Fruit fly (Drosophila melanogaster) whole organism, embryonic: Measurements from ENCODE around the gene RpS25.
A peak's percentile ranks its signal among the peaks of the same experiment; 100 is the strongest.

ENCODE experiments used
- Adf1 ChIP-seq: fragments of 200-800 bp; sonication (Bioruptor generic); IDR thresholded peaks from 2 replicates; pipeline ENCODE4 v1.3.6; 2022; ENCODE audit warnings: missing biosample characterization, missing genetic modification characterization
- B-H2 ChIP-seq: fragments of 200-800 bp; sonication (Bioruptor generic); optimal IDR thresholded peaks from 2 replicates; lab custom pipeline; 2018; ENCODE audit warnings: missing biosample characterization, mild to moderate bottlenecking, missing genetic modification characterization
- CG10462 ChIP-seq: fragments of 200-800 bp; sonication (Bioruptor generic); optimal IDR thresholded peaks from 2 replicates; lab custom pipeline; 2016; ENCODE audit warnings: missing biosample characterization, missing genetic modification characterization
- CG10959 ChIP-seq: fragments of 200-800 bp; sonication (Bioruptor generic); IDR thresholded peaks from 2 replicates; pipeline ENCODE4 v1.3.6; 2022; ENCODE audit warnings: missing biosample characterization, missing genetic modification characterization
- CG10979 ChIP-seq: fragments of 200-800 bp; sonication (Bioruptor generic); optimal IDR thresholded peaks from 2 replicates; lab custom pipeline; 2018; ENCODE audit warnings: missing biosample characterization, mild to moderate bottlenecking, missing genetic modification characterization, moderate library complexity
- CG11085 ChIP-seq: fragments of 200-800 bp; sonication (Bioruptor generic); IDR thresholded peaks from 2 replicates; pipeline ENCODE4 v1.3.6; 2022; ENCODE audit warnings: missing biosample characterization, missing genetic modification characterization
- CG12155 ChIP-seq: fragments of 200-800 bp; sonication (Bioruptor generic); optimal IDR thresholded peaks from 3 replicates; lab custom pipeline; 2016; ENCODE audit warnings: missing biosample characterization, missing genetic modification characterization
- CG12659 ChIP-seq: fragments of 200-800 bp; sonication (Bioruptor generic); optimal IDR thresholded peaks from 3 replicates; lab custom pipeline; 2017; ENCODE audit warnings: mild to moderate bottlenecking, missing biosample characterization, missing genetic modification reagents, missing genetic modification characterization
- CG13424 ChIP-seq: fragments of 200-800 bp; sonication (Bioruptor generic); optimal IDR thresholded peaks from 2 replicates; lab custom pipeline; 2019; ENCODE audit warnings: missing biosample characterization, mild to moderate bottlenecking, missing genetic modification characterization, moderate library complexity
- CG15514 ChIP-seq: fragments of 200-800 bp; sonication (Bioruptor generic); optimal IDR thresholded peaks from 3 replicates; lab custom pipeline; 2017; ENCODE audit warnings: missing biosample characterization, missing genetic modification characterization, mild to moderate bottlenecking, moderate library complexity, missing genetic modification reagents
- CG1603 ChIP-seq: fragments of 200-800 bp; sonication (Bioruptor generic); optimal IDR thresholded peaks from 2 replicates; lab custom pipeline; 2019; ENCODE audit warnings: missing biosample characterization, mild to moderate bottlenecking, missing genetic modification characterization, moderate library complexity
- CG17612 ChIP-seq: fragments of 200-800 bp; sonication (Bioruptor generic); IDR thresholded peaks from 2 replicates; pipeline ENCODE4 v1.3.6; 2022; ENCODE audit warnings: missing biosample characterization, missing genetic modification characterization
- CG18619 ChIP-seq: fragments of 200-800 bp; sonication (Bioruptor generic); optimal IDR thresholded peaks from 3 replicates; lab custom pipeline; 2017; ENCODE audit warnings: missing biosample characterization, mild to moderate bottlenecking, missing genetic modification characterization
- CG2712 ChIP-seq: fragments of 200-800 bp; optimal IDR thresholded peaks from 3 replicates; lab custom pipeline; 2019; ENCODE audit warnings: missing biosample characterization, mild to moderate bottlenecking, missing genetic modification characterization, moderate library complexity
- CG31224 ChIP-seq: fragments of 200-800 bp; sonication (Bioruptor generic); IDR thresholded peaks from 2 replicates; pipeline ENCODE4 v1.3.6; 2022; ENCODE audit warnings: missing biosample characterization, missing genetic modification characterization
- CG3995 ChIP-seq: fragments of 200-800 bp; sonication (Bioruptor generic); optimal IDR thresholded peaks from 3 replicates; lab custom pipeline; 2016; ENCODE audit warnings: missing biosample characterization, missing genetic modification characterization
- CG7786 ChIP-seq: fragments of 200-800 bp; sonication (Bioruptor generic); optimal IDR thresholded peaks from 2 replicates; lab custom pipeline; 2016; ENCODE audit warnings: missing biosample characterization, missing genetic modification characterization
- CG8089 ChIP-seq: fragments of 200-800 bp; sonication (Bioruptor generic); optimal IDR thresholded peaks from 3 replicates; lab custom pipeline; 2016; ENCODE audit warnings: missing biosample characterization, missing genetic modification characterization
- CG8281 ChIP-seq: fragments of 200-800 bp; sonication (Bioruptor generic); optimal IDR thresholded peaks from 2 replicates; lab custom pipeline; 2018; ENCODE audit warnings: missing biosample characterization, mild to moderate bottlenecking, missing genetic modification characterization, moderate library complexity
- CG8359 ChIP-seq: fragments of 200-800 bp; sonication (Bioruptor generic); optimal IDR thresholded peaks from 2 replicates; lab custom pipeline; 2017; ENCODE audit warnings: missing biosample characterization, mild to moderate bottlenecking, missing genetic modification characterization, borderline replicate concordance
- CoRest ChIP-seq: fragments of 200-800 bp; sonication (Bioruptor generic); optimal IDR thresholded peaks from 3 replicates; lab custom pipeline; 2018; ENCODE audit warnings: missing biosample characterization, mild to moderate bottlenecking, missing genetic modification characterization, moderate library complexity
- Hr39 ChIP-seq: fragments of >200 bp; optimal IDR thresholded peaks from 2 replicates; lab custom pipeline; 2017
- MESR4 ChIP-seq: fragments of 200-800 bp; sonication (Bioruptor generic); optimal IDR thresholded peaks from 2 replicates; lab custom pipeline; 2018; ENCODE audit warnings: missing biosample characterization, mild to moderate bottlenecking, missing genetic modification characterization, moderate library complexity
- Mad ChIP-seq: fragments of 200-800 bp; sonication (Bioruptor generic); optimal IDR thresholded peaks from 2 replicates; lab custom pipeline; 2016; ENCODE audit warnings: missing biosample characterization, missing genetic modification characterization
- Myb ChIP-seq: fragments of 200-800 bp; sonication (Bioruptor generic); optimal IDR thresholded peaks from 2 replicates; lab custom pipeline; 2016; ENCODE audit warnings: missing biosample characterization, missing genetic modification characterization
- Nf-YB ChIP-seq: fragments of 200-800 bp; sonication (Bioruptor generic); optimal IDR thresholded peaks from 3 replicates; lab custom pipeline; 2019; ENCODE audit warnings: missing biosample characterization, mild to moderate bottlenecking, missing genetic modification characterization, moderate library complexity
- Ravus ChIP-seq: fragments of 200-800 bp; sonication (Bioruptor generic); IDR thresholded peaks from 2 replicates; pipeline ENCODE4 v1.3.6; 2022; ENCODE audit warnings: missing biosample characterization, missing genetic modification characterization
- Sin3A ChIP-seq: fragments of >200 bp; optimal IDR thresholded peaks from 2 replicates; lab custom pipeline; 2018
- TFAM ChIP-seq: fragments of 200-800 bp; sonication (Bioruptor generic); optimal IDR thresholded peaks from 2 replicates; lab custom pipeline; 2017; ENCODE audit warnings: missing biosample characterization, missing genetic modification characterization, inconsistent platforms
- bowl ChIP-seq: fragments of 200-800 bp; sonication (Bioruptor generic); IDR thresholded peaks from 2 replicates; pipeline ENCODE4 v1.3.6; 2022; ENCODE audit warnings: missing biosample characterization, missing genetic modification characterization
- cas ChIP-seq: fragments of 200-800 bp; sonication (Bioruptor generic); IDR thresholded peaks from 2 replicates; pipeline ENCODE4 v1.3.6; 2022; ENCODE audit warnings: missing biosample characterization, missing genetic modification characterization
- cato ChIP-seq: fragments of 200-800 bp; sonication (Bioruptor generic); optimal IDR thresholded peaks from 2 replicates; lab custom pipeline; 2016; ENCODE audit warnings: missing biosample characterization, missing genetic modification characterization, borderline replicate concordance
- chinmo ChIP-seq: fragments of 200-800 bp; sonication (Bioruptor generic); IDR thresholded peaks from 4 replicates; pipeline ENCODE4 v1.3.6; 2022; ENCODE audit warnings: missing biosample characterization, missing genetic modification characterization; ENCODE audit not compliant: partially characterized antibody
- exex ChIP-seq: fragments of 200-800 bp; sonication (Bioruptor generic); optimal IDR thresholded peaks from 4 replicates; lab custom pipeline; 2018; ENCODE audit warnings: missing biosample characterization, mild to moderate bottlenecking, missing genetic modification characterization, moderate library complexity
- fd96Cb ChIP-seq: fragments of 200-800 bp; sonication (Bioruptor generic); optimal IDR thresholded peaks from 2 replicates; lab custom pipeline; 2018; ENCODE audit warnings: missing biosample characterization, mild to moderate bottlenecking, missing genetic modification characterization, moderate library complexity
- fru ChIP-seq: fragments of >200 bp; optimal IDR thresholded peaks from 2 replicates; lab custom pipeline; 2017
- ftz-f1 ChIP-seq: fragments of 200-800 bp; sonication (Bioruptor generic); optimal IDR thresholded peaks from 2 replicates; lab custom pipeline; 2016; ENCODE audit warnings: missing biosample characterization, missing genetic modification characterization
- fu2 ChIP-seq: fragments of 200-800 bp; sonication (Bioruptor generic); optimal IDR thresholded peaks from 2 replicates; lab custom pipeline; 2016; ENCODE audit warnings: missing biosample characterization, missing genetic modification characterization
- gcm ChIP-seq: fragments of 200-800 bp; sonication (Bioruptor generic); optimal IDR thresholded peaks from 2 replicates; lab custom pipeline; 2019; ENCODE audit warnings: missing biosample characterization, mild to moderate bottlenecking, missing genetic modification characterization, moderate library complexity
- grn ChIP-seq: fragments of 200-800 bp; sonication (Bioruptor generic); optimal IDR thresholded peaks from 3 replicates; lab custom pipeline; 2017; ENCODE audit warnings: missing biosample characterization, missing genetic modification characterization
- gsb-n ChIP-seq: fragments of 200-800 bp; sonication (Bioruptor generic); optimal IDR thresholded peaks from 3 replicates; lab custom pipeline; 2018; ENCODE audit warnings: missing biosample characterization, mild to moderate bottlenecking, missing genetic modification characterization
- her ChIP-seq: fragments of 200-800 bp; sonication (Bioruptor generic); optimal IDR thresholded peaks from 2 replicates; lab custom pipeline; 2016; ENCODE audit warnings: missing biosample characterization, missing genetic modification characterization
- jigr1 ChIP-seq: fragments of 200-800 bp; sonication (Bioruptor generic); IDR thresholded peaks from 3 replicates; pipeline ENCODE4 v1.3.6; 2022; ENCODE audit warnings: missing biosample characterization, missing genetic modification characterization
- jing ChIP-seq: fragments of 200-800 bp; sonication (Bioruptor generic); optimal IDR thresholded peaks from 2 replicates; lab custom pipeline; 2018; ENCODE audit warnings: missing biosample characterization, mild to moderate bottlenecking, missing genetic modification characterization
- lbe ChIP-seq: fragments of 200-800 bp; sonication (Bioruptor generic); optimal IDR thresholded peaks from 2 replicates; lab custom pipeline; 2016; ENCODE audit warnings: missing biosample characterization, mild to moderate bottlenecking, missing genetic modification characterization
- nerfin-2 ChIP-seq: fragments of 200-800 bp; sonication (Bioruptor generic); IDR thresholded peaks from 2 replicates; pipeline ENCODE4 v1.3.6; 2022; ENCODE audit warnings: missing biosample characterization, missing genetic modification characterization; ENCODE audit not compliant: partially characterized antibody
- sd ChIP-seq: fragments of 200-800 bp; sonication (Bioruptor generic); optimal IDR thresholded peaks from 3 replicates; lab custom pipeline; 2018; ENCODE audit warnings: missing biosample characterization, mild to moderate bottlenecking, missing genetic modification characterization, moderate library complexity
- sens-2 ChIP-seq: fragments of 200-800 bp; sonication (Bioruptor generic); IDR thresholded peaks from 2 replicates; pipeline ENCODE4 v1.3.6; 2022; ENCODE audit warnings: missing biosample characterization, missing genetic modification characterization
- shn ChIP-seq: fragments of 200-800 bp; sonication (Bioruptor generic); optimal IDR thresholded peaks from 3 replicates; lab custom pipeline; 2016; ENCODE audit warnings: missing biosample characterization, missing genetic modification characterization
- sna ChIP-seq: fragments of 200-800 bp; sonication (Bioruptor generic); IDR thresholded peaks from 2 replicates; pipeline ENCODE4 v1.3.6; 2022; ENCODE audit warnings: missing biosample characterization, missing genetic modification characterization; ENCODE audit not compliant: partially characterized antibody
- toy ChIP-seq: fragments of 200-800 bp; sonication (Bioruptor generic); IDR thresholded peaks from 2 replicates; pipeline ENCODE4 v1.3.6; 2022; ENCODE audit warnings: missing biosample characterization, missing genetic modification characterization
- wor ChIP-seq: fragments of 200-800 bp; sonication (Bioruptor generic); IDR thresholded peaks from 2 replicates; pipeline ENCODE4 v1.3.6; 2022; ENCODE audit warnings: missing biosample characterization, missing genetic modification characterization

The RpS25 gene

dm6 chr3R:11200885-11201421 is 15.1 kb downstream of the RpS25 start (continued):
- TF ChIP-seq exex (peak; percentile 65), Nf-YB (GFP tag; lab: Kevin White, UChicago) (no peak), Mad (no peak), CG10462 (GFP tag; lab: Kevin White, UChicago) (no peak), sna (GFP tag; lab: Robert Waterston, UW) (no peak), CG1603 (tag; lab: Kevin White, UChicago) (peak; percentile 32), CG18619 (GFP tag; lab: Kevin White, UChicago) (peak; percentile 56), CG15514 (peak; percentile 54), CG12659 (GFP tag; lab: Kevin White, UChicago) (peak; percentile 47), CG10959 (GFP tag; lab: Robert Waterston, UW) (no peak), cato (GFP tag; lab: Kevin White, UChicago) (no peak), toy (GFP tag; lab: Robert Waterston, UW) (no peak), CG11085 (no peak), Hr39 (lab: Kevin White, UChicago) (no peak), CG10979 (tag; lab: Kevin White, UChicago) (peak; percentile 18), Myb (GFP tag; lab: Kevin White, UChicago) (no peak), CG17612 (GFP tag; lab: Robert Waterston, UW) (no peak), Sin3A (lab: Kevin White, UChicago) (no peak), CG31224 (peak; percentile 54), gcm (GFP tag; lab: Kevin White, UChicago) (no peak), TFAM (no peak), jing (GFP tag; lab: Kevin White, UChicago) (no peak), grn (GFP tag; lab: Kevin White, UChicago) (peak; percentile 4), lbe (GFP tag; lab: Kevin White, UChicago) (peak; percentile 81), sd (peak; percentile 69), gsb-n (no peak), bowl (GFP tag; lab: Robert Waterston, UW) (no peak), CoRest (tag; lab: Kevin White, UChicago) (peak; percentile 62), ftz-f1 (no peak), shn (no peak), CG3995 (GFP tag; lab: Kevin White, UChicago) (peak; percentile 35), nerfin-2 (GFP tag; lab: Robert Waterston, UW) (no peak), chinmo (GFP tag; lab: Robert Waterston, UW) (peak; percentile 61; the same call in 1 of the 4 replicates), CG7786 (GFP tag; lab: Kevin White, UChicago) (no peak), CG13424 (tag; lab: Kevin White, UChicago) (peak; percentile 53), Ravus (no peak), CG8359 (GFP tag; lab: Kevin White, UChicago) (no peak), sens-2 (no peak), CG8281 (tag; lab: Kevin White, UChicago) (peak; percentile 2), cas (GFP tag; lab: Robert Waterston, UW) (no peak), MESR4 (GFP tag; lab: Kevin White, UChicago) (no peak), wor (GFP tag; lab: Robert Waterston, UW) (peak; percentile 21; the same call in 1 of the 2 replicates), CG2712 (tag; lab: Kevin White, UChicago) (peak; percentile 51), CG8089 (GFP tag; lab: Kevin White, UChicago) (no peak), fd96Cb (tag; lab: Kevin White, UChicago) (peak; percentile 49), jigr1 (GFP tag; lab: Robert Waterston, UW) (no peak), Adf1 (peak; percentile 34; the same call in 1 of the 2 replicates), B-H2 (GFP tag; lab: Kevin White, UChicago) (no peak), CG12155 (peak; percentile 42), fu2 (GFP tag; lab: Kevin White, UChicago) (no peak), her (GFP tag; lab: Kevin White, UChicago) (no peak), fru (no peak)
